Fruit fly (Drosophila melanogaster): ENCODE data around the gene CG43658.

DNA sequence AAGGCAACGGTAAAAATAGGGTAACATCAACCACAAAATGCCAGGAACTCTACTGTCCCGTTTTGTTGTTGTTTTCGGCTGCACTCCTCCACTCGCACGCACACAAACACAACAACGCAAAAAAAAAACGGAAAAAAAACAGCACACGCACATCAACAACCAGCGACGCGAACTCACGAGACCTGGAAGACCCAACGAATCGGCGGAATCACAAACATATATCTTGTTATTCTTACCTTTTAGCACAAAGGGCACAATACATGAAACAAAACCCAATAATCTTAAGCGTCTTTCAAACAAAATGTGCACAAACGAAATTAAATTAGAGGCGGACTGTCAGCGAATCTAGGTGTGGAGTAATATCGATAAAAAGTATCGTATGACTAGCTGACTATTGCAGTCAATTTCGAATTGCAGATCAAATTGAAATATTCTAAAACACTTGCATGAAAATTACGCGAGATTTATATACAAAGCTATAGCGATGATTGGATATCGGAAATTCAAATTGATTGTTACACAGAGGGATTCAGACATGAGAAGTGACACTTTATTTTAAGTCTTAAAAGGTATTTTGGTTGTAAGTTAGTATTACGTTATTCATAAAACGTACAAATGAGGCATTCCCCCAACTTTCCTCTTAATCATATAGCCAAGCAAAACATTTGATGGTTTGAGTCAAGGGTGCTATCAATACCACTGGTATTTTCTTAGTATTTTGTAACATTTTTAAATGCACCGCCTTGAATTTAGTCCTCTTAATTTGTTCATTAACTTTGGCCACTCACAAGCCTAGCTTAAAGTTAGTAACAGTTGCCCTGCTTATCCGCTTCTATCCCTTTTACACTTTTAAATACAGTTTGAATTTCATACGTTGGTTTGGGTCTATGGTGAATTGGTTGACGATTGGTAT is 18.1 kb upstream of the CG43658 start, which contains the start of gene Ankle2:
- TF ChIP-seq CG10348 (GFP tag; IDR thresholded peaks at IDR 0.05) (no peak), CG8159 (tag; optimal IDR thresholded peaks at IDR 0.05) (no peak), D1 (tag; optimal IDR thresholded peaks at IDR 0.05) (no peak), fd96Ca (GFP tag; IDR thresholded peaks at IDR 0.05) (no peak), CG4496 (GFP tag; IDR thresholded peaks at IDR 0.05) (no peak), EcR (GFP tag; optimal IDR thresholded peaks at IDR 0.05) (no peak), CG17806 (tag; optimal IDR thresholded peaks at IDR 0.05) (no peak), CG8301 (tag; optimal IDR thresholded peaks at IDR 0.05) (no peak), CG34367 (tag; optimal IDR thresholded peaks at IDR 0.05) (no peak), CG12605 (GFP tag; IDR thresholded peaks at IDR 0.05) (no peak), Pif1B (GFP tag; optimal IDR thresholded peaks at IDR 0.05) (no peak), Pif1A (GFP tag; optimal IDR thresholded peaks at IDR 0.05) (no peak), CG13204 (GFP tag; optimal IDR thresholded peaks at IDR 0.05) (no peak), Ets98B (GFP tag; IDR thresholded peaks at IDR 0.05) (no peak)
